Worm (Caenorhabditis elegans) whole organism, midembryonic: Measurements from ENCODE around the gene K09E9.1.

ENCODE experiments used
- T22C8.4 ChIP-seq: fragments of 200-800 bp; sonication (Bioruptor generic); IDR thresholded peaks from 2 replicates; pipeline ENCODE4 v1.3.6; 2022; ENCODE audit warnings: missing genetic modification characterization, missing compliant biosample characterization
- cog-1 ChIP-seq: sonication (generic microtip); optimal IDR thresholded peaks from 2 replicates; lab custom pipeline; 2016; ENCODE audit warnings: missing genetic modification characterization, missing compliant biosample characterization
- flt-1 ChIP-seq: fragments of 200-800 bp; sonication (Bioruptor generic); IDR thresholded peaks from 2 replicates; pipeline ENCODE4 v1.3.6; 2022; ENCODE audit warnings: missing genetic modification characterization, missing compliant biosample characterization
- klf-2 ChIP-seq: fragments of 200-800 bp; sonication (Bioruptor generic); conservative IDR thresholded peaks from 2 replicates; pipeline ENCODE4 v1.3.6; 2022; ENCODE audit warnings: missing genetic modification reagents, missing genetic modification characterization, missing compliant biosample characterization
- med-1 ChIP-seq: sonication (generic microtip); optimal IDR thresholded peaks from 2 replicates; lab custom pipeline; 2017; ENCODE audit warnings: missing genetic modification characterization, mild to moderate bottlenecking, missing compliant biosample characterization, antibody characterized with exemption, missing genetic modification reagents; ENCODE audit not compliant: insufficient read depth
- ref-1 ChIP-seq: fragments of 200-800 bp; sonication (Bioruptor generic); conservative IDR thresholded peaks from 2 replicates; pipeline ENCODE4 v1.3.6; 2022; ENCODE audit warnings: missing genetic modification reagents, missing genetic modification characterization, missing compliant biosample characterization
- tab-1 ChIP-seq: fragments of 200-800 bp; sonication (Bioruptor generic); IDR thresholded peaks from 2 replicates; pipeline ENCODE4 v1.3.6; 2022; ENCODE audit warnings: missing genetic modification characterization, missing compliant biosample characterization
- ztf-23 ChIP-seq: fragments of 200-800 bp; sonication (Bioruptor generic); IDR thresholded peaks from 2 replicates; pipeline ENCODE4 v1.3.6; 2022; ENCODE audit warnings: missing genetic modification reagents, missing genetic modification characterization, missing compliant biosample characterization
- ztf-29 ChIP-seq: fragments of 200-800 bp; sonication (Bioruptor generic); IDR thresholded peaks from 2 replicates; pipeline ENCODE4 v1.3.6; 2022; ENCODE audit warnings: missing genetic modification reagents, missing genetic modification characterization, missing compliant biosample characterization

Gene K09E9.1

ce11 chrX:15597077-15597476 lies 23.2 kb upstream of the K09E9.1 start, which contains the start of gene K09A9.8:
K09A9.8 (minus strand) TSS chrX:15597177.
- TF ChIP-seq ztf-29 (GFP tag; lab: Robert Waterston, UW): no peak
- no peak for TF ChIP-seq flt-1 (GFP tag; lab: Robert Waterston, UW)
- no peak for TF ChIP-seq ztf-23 (GFP tag; lab: Robert Waterston, UW)
- no peak for TF ChIP-seq tab-1

ce11 chrX:15598661-15599384 lies 21.5 kb upstream of the K09E9.1 start:
- TF ChIP-seq ztf-23 (GFP tag; lab: Robert Waterston, UW) (no peak), tab-1 (no peak), med-1 (GFP tag; lab: Kevin White, UChicago) (no peak), ztf-29 (GFP tag; lab: Robert Waterston, UW) (no peak), cog-1 (tag; lab: Kevin White, UChicago) (no peak), ref-1 (GFP tag; lab: Robert Waterston, UW) (no peak), T22C8.4 (GFP tag; lab: Robert Waterston, UW) (no peak), flt-1 (GFP tag; lab: Robert Waterston, UW) (no peak), klf-2 (no peak)

ce11 chrX:15599925-15600324 lies 20.4 kb upstream of the K09E9.1 start:
- no peak for TF ChIP-seq ref-1 (GFP tag; lab: Robert Waterston, UW)
- no peak for TF ChIP-seq med-1 (GFP tag; lab: Kevin White, UChicago)
- no peak for TF ChIP-seq tab-1
- no peak for TF ChIP-seq klf-2
- TF ChIP-seq ztf-23 (GFP tag; lab: Robert Waterston, UW): no peak
- no peak for TF ChIP-seq cog-1 (tag; lab: Kevin White, UChicago)
- TF ChIP-seq ztf-29 (GFP tag; lab: Robert Waterston, UW): no peak
- TF ChIP-seq T22C8.4 (GFP tag; lab: Robert Waterston, UW): no peak
- TF ChIP-seq flt-1 (GFP tag; lab: Robert Waterston, UW): no peak

ce11 chrX:15600512-15601117 lies 19.7 kb upstream of the K09E9.1 start, which contains the start of gene ent-2:
ent-2 (plus strand) TSS chrX:15601067.
- TF ChIP-seq cog-1 (tag; lab: Kevin White, UChicago): no peak
- TF ChIP-seq ztf-23 (GFP tag; lab: Robert Waterston, UW): peak; percentile 99

ce11 chrX:15604236-15604635 lies 16.1 kb upstream of the K09E9.1 start:
- TF ChIP-seq ref-1 (GFP tag; lab: Robert Waterston, UW): no peak

ce11 chrX:15606585-15607276 lies 13.6 kb upstream of the K09E9.1 start, which contains the start of gene rab-14:
rab-14 (minus strand) TSS chrX:15606635.
- no peak for TF ChIP-seq med-1 (GFP tag; lab: Kevin White, UChicago)
- TF ChIP-seq cog-1 (tag; lab: Kevin White, UChicago): peak; percentile 2
- TF ChIP-seq klf-2: no peak
- TF ChIP-seq tab-1: 0 out of 2 replicates have a peak, but pooled peaks have one; percentile 17
- TF ChIP-seq flt-1 (GFP tag; lab: Robert Waterston, UW): peak; percentile 57; the same call in 1 of the 2 replicates
- TF ChIP-seq ztf-23 (GFP tag; lab: Robert Waterston, UW): peak; percentile 80

ce11 chrX:15607498-15608019 lies 12.7 kb upstream of the K09E9.1 start, which contains the start of gene nipi-3:
nipi-3 (plus strand) TSS chrX:15607969.
- TF ChIP-seq cog-1 (tag; lab: Kevin White, UChicago): no peak
- no peak for TF ChIP-seq ztf-23 (GFP tag; lab: Robert Waterston, UW)
- no peak for TF ChIP-seq ztf-29 (GFP tag; lab: Robert Waterston, UW)
- no peak for TF ChIP-seq klf-2
- no peak for TF ChIP-seq T22C8.4 (GFP tag; lab: Robert Waterston, UW)
- no peak for TF ChIP-seq ref-1 (GFP tag; lab: Robert Waterston, UW)
- TF ChIP-seq tab-1: no peak
- no peak for TF ChIP-seq flt-1 (GFP tag; lab: Robert Waterston, UW)
- TF ChIP-seq med-1 (GFP tag; lab: Kevin White, UChicago): no peak

ce11 chrX:15608593-15608992 lies 11.7 kb upstream of the K09E9.1 start:
- TF ChIP-seq tab-1 (no peak), med-1 (GFP tag; lab: Kevin White, UChicago) (no peak), flt-1 (GFP tag; lab: Robert Waterston, UW) (no peak), klf-2 (no peak), ztf-29 (GFP tag; lab: Robert Waterston, UW) (no peak), cog-1 (tag; lab: Kevin White, UChicago) (no peak), T22C8.4 (GFP tag; lab: Robert Waterston, UW) (no peak), ztf-23 (GFP tag; lab: Robert Waterston, UW) (no peak), ref-1 (GFP tag; lab: Robert Waterston, UW) (no peak)

ce11 chrX:15609698-15610097 lies 10.6 kb upstream of the K09E9.1 start:
- TF ChIP-seq cog-1 (tag; lab: Kevin White, UChicago): no peak
- no peak for TF ChIP-seq med-1 (GFP tag; lab: Kevin White, UChicago)
- no peak for TF ChIP-seq klf-2
- TF ChIP-seq tab-1: no peak
